Fruit fly (Drosophila melanogaster): Measurements from ENCODE around the gene SdhBL.
A peak's percentile ranks its signal among the peaks of the same experiment; 100 is the strongest.

Gene SdhBL

DNA sequence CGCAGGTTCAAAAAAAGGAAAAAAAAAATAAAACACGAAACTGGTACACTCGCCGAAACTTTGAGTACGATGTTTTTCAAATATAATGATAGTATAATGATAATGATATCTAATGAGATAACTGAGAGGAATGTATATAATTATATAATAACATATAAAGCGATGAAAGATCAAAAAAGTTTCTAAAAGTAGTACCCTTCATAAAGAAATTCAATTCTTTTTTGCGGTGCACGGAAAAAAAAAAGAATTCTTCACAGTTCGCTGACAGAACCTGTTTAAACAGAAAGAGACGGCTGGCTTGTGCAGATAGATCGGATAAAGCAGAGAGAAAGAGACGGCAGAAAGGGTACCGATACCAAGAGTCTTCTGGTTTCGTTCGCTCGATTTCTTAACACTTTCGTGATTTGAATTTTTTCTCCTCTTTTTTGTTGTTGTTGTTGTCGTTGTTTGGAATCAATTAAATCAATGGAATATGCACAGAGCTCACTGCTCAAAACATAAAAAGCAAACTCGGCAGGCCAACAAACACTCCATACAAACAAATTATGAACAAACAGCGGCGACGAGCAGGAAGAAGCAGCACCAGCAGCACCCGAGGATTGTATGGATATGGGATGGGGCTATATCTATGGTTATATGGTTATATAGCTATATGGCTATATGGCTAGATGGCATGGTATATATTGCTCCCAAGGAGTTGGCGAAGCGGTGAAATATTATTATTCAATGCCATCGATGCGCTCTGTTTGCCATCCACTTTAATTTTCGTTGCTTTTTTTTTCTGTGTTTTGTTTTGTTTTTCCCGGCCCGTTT lies 44.1 kb downstream of the SdhBL start (continued):
- no peak for TF ChIP-seq CG16813 (GFP tag; IDR thresholded peaks at IDR 0.05; ENCODE audit: partially characterized antibody)
- no peak for TF ChIP-seq CG7987 (GFP tag; optimal IDR thresholded peaks at IDR 0.05)
- no peak for TF ChIP-seq disco-r (GFP tag; optimal IDR thresholded peaks at IDR 0.05)
- no peak for TF ChIP-seq Sry-β (GFP tag; optimal IDR thresholded peaks at IDR 0.05)
- no peak for TF ChIP-seq ftz-f1 (GFP tag; optimal IDR thresholded peaks at IDR 0.05)
- TF ChIP-seq H2.0 (GFP tag; IDR thresholded peaks at IDR 0.05), result peak; percentile 59
- TF ChIP-seq CG2199 (GFP tag; IDR thresholded peaks at IDR 0.05), result peak; percentile 96
- no peak; the same call in 2 of the 3 replicates for TF ChIP-seq Aef1 (GFP tag; IDR thresholded peaks at IDR 0.05)
- no peak for TF ChIP-seq trh (GFP tag; optimal IDR thresholded peaks at IDR 0.05)
- no peak for TF ChIP-seq CG13296 (GFP tag; optimal IDR thresholded peaks at IDR 0.05)
- TF ChIP-seq odd (GFP tag; optimal IDR thresholded peaks at IDR 0.05), result no peak
- TF ChIP-seq CG15269 (tag; optimal IDR thresholded peaks at IDR 0.05), result peak; percentile 54
- no peak for TF ChIP-seq Oaz (GFP tag; IDR thresholded peaks at IDR 0.05)
- peak; percentile 49; the same call in 1 of the 2 replicates for TF ChIP-seq E2f1 (GFP tag; IDR thresholded peaks at IDR 0.05)
- no peak for TF ChIP-seq gsb (GFP tag; IDR thresholded peaks at IDR 0.05)
- TF ChIP-seq CG12659 (GFP tag; optimal IDR thresholded peaks at IDR 0.05), result peak; percentile 56
- TF ChIP-seq CG43689 (GFP tag; IDR thresholded peaks at IDR 0.05), result no peak
- TF ChIP-seq ac (GFP tag; optimal IDR thresholded peaks at IDR 0.05), result peak; percentile 43
- TF ChIP-seq her (GFP tag; optimal IDR thresholded peaks at IDR 0.05), result no peak
- no peak for TF ChIP-seq CG17912 (GFP tag; optimal IDR thresholded peaks at IDR 0.05)
- no peak; the same call in 1 of the 3 replicates for TF ChIP-seq dysf (GFP tag; IDR thresholded peaks at IDR 0.05)
- TF ChIP-seq Fer3 (tag; optimal IDR thresholded peaks at IDR 0.05), result no peak
- no peak for TF ChIP-seq hkb (optimal IDR thresholded peaks at IDR 0.05)
- no peak for TF ChIP-seq hkb (GFP tag; IDR thresholded peaks at IDR 0.05)
- TF ChIP-seq schlank (tag; optimal IDR thresholded peaks at IDR 0.05), result no peak
- TF ChIP-seq CG15011 (GFP tag; optimal IDR thresholded peaks at IDR 0.05), result no peak
- TF ChIP-seq slp2 (GFP tag; optimal IDR thresholded peaks at IDR 0.05), result no peak
- TF ChIP-seq Dip3 (GFP tag; optimal IDR thresholded peaks at IDR 0.05), result no peak
- TF ChIP-seq CG4424 (GFP tag; optimal IDR thresholded peaks at IDR 0.05), result peak; percentile 51
- no peak for TF ChIP-seq CG11560 (tag; IDR thresholded peaks at IDR 0.05)
- peak; percentile 42 for TF ChIP-seq lbe (GFP tag; optimal IDR thresholded peaks at IDR 0.05)
- TF ChIP-seq CG15696 (tag; optimal IDR thresholded peaks at IDR 0.05), result peak; percentile 59
- no peak for TF ChIP-seq Dip2 (GFP tag; IDR thresholded peaks at IDR 0.05)
- TF ChIP-seq CG17328 (GFP tag; IDR thresholded peaks at IDR 0.05), result peak; percentile 77; the same call in 1 of the 2 replicates
- peak; percentile 17 for TF ChIP-seq caup (GFP tag; optimal IDR thresholded peaks at IDR 0.05; ENCODE audit: severe bottlenecking)
- no peak for TF ChIP-seq CG16863 (GFP tag; optimal IDR thresholded peaks at IDR 0.05)
- no peak for TF ChIP-seq CG7786 (GFP tag; optimal IDR thresholded peaks at IDR 0.05)
- TF ChIP-seq stwl (tag; optimal IDR thresholded peaks at IDR 0.05), result no peak
- TF ChIP-seq lmd (GFP tag; IDR thresholded peaks at IDR 0.05), result peak; percentile 65
- TF ChIP-seq amos (GFP tag; IDR thresholded peaks at IDR 0.05; ENCODE audit: partially characterized antibody), result no peak
- TF ChIP-seq usp (GFP tag; optimal IDR thresholded peaks at IDR 0.05), result no peak
- no peak for TF ChIP-seq CG1603 (tag; optimal IDR thresholded peaks at IDR 0.05)
- TF ChIP-seq CG7271 (tag; optimal IDR thresholded peaks at IDR 0.05), result no peak
- TF ChIP-seq CG6689 (GFP tag; IDR thresholded peaks at IDR 0.05), result peak; percentile 58
- no peak for TF ChIP-seq Dp (GFP tag; optimal IDR thresholded peaks at IDR 0.05)
- TF ChIP-seq ab (GFP tag; optimal IDR thresholded peaks at IDR 0.05), result no peak
- TF ChIP-seq Eip74EF (GFP tag; optimal IDR thresholded peaks at IDR 0.05), result no peak
- TF ChIP-seq CG8478 (optimal IDR thresholded peaks at IDR 0.05), result no peak
- no peak for TF ChIP-seq CG14014 (GFP tag; IDR thresholded peaks at IDR 0.05)
- TF ChIP-seq Mad (GFP tag; optimal IDR thresholded peaks at IDR 0.05), result no peak

All from whole organism, embryonic.